Worm (Caenorhabditis elegans) whole organism, mixed stage, embryonic: ENCODE measurements around the gene C16C10.9.

Source experiments
- blmp-1 ChIP-seq: fragments of 150-350 bp; optimal IDR thresholded peaks from 2 replicates; lab custom pipeline; 2014; ENCODE audit warnings: missing biosample characterization, missing genetic modification characterization
- ham-2 ChIP-seq: fragments of 200-800 bp; sonication (Bioruptor generic); optimal IDR thresholded peaks from 2 replicates; lab custom pipeline; 2018; ENCODE audit warnings: mild to moderate bottlenecking, missing genetic modification characterization, missing compliant biosample characterization
- mls-2 ChIP-seq: sonication (generic microtip); optimal IDR thresholded peaks from 2 replicates; lab custom pipeline; 2016; ENCODE audit warnings: mild to moderate bottlenecking, missing genetic modification characterization, moderate library complexity, missing compliant biosample characterization
- pha-4 ChIP-seq: fragments of 150-350 bp; optimal IDR thresholded peaks from 2 replicates; lab custom pipeline; 2018; ENCODE audit warnings: missing biosample characterization, missing genetic modification reagents, missing genetic modification characterization
- snpc-4 ChIP-seq: fragments of 150-350 bp; optimal IDR thresholded peaks from 2 replicates; lab custom pipeline; 2014; ENCODE audit warnings: missing biosample characterization, missing genetic modification characterization
- sptf-1 ChIP-seq: sonication (generic microtip); optimal IDR thresholded peaks from 2 replicates; lab custom pipeline; 2017; ENCODE audit warnings: mild to moderate bottlenecking, missing genetic modification characterization, moderate library complexity, missing compliant biosample characterization
- unc-62 ChIP-seq: fragments of 150-350 bp; optimal IDR thresholded peaks from 2 replicates; lab custom pipeline; 2014; ENCODE audit warnings: missing biosample characterization, missing genetic modification reagents, missing genetic modification characterization

ce11 chrIII:4193659-4194103, 36.5 kb upstream of the C16C10.9 start, which contains the start of gene xbp-1:
- TF ChIP-seq unc-62 (GFP tag; lab: Kevin White, UChicago) = peak; percentile 75
- peak; percentile 79 for TF ChIP-seq ham-2 (GFP tag; lab: Kevin White, UChicago)
- TF ChIP-seq sptf-1 = peak; percentile 72
- no peak for TF ChIP-seq mls-2
- TF ChIP-seq pha-4 (tag; lab: Kevin White, UChicago) = peak; percentile 81
- TF ChIP-seq blmp-1 (tag; lab: Kevin White, UChicago) = no peak
- TF ChIP-seq snpc-4 (tag; lab: Kevin White, UChicago) = no peak
